Fruit fly (Drosophila melanogaster): ENCODE measurements around the gene CG46281.
A peak's percentile ranks its signal among the peaks of the same experiment; 100 is the strongest.

CG46281 gene

dm6 chr3R:12982167-12982981, 47.7 kb downstream of the CG46281 start:
- TF ChIP-seq CG8478 (optimal IDR thresholded peaks at IDR 0.05) (peak; percentile 5), psq (optimal IDR thresholded peaks at IDR 0.05) (no peak)

DNA sequence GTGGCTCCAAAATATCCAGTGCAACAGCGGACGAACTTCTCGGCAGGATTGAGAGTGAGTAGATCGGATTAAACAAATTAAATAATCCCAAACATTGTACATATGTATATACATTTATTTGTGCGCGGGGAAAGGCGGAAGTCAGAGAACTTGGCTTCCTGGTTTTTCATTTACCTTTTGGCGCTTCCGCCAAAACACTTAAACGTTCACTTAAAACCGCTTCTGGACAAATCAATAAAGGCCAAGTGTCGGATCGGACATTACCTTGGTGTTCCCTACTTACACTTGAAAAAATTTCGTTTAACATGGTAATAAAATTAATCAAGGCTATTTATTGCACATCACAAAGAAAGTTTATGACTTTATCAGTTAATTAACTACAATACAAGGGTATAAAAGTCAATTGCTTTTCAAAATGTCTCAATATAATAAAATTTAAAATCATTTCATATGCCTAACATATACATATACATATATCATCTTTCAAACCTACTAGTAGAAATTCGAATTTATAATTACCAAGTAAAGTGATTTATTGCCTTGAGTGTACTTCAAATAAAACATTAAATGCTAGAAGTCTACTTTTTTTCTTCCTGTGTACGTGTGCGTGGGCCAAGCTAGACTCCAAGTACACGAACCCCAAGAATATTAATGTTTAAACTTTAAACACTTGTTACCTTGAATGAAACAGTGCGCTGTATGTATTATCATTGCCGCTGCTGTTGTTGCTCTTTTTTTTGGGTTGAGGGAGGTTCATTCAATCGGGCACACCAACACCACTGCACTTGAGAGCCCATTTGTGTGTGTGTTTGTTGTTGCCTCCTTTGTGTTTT, 48.6 kb downstream of the CG46281 start:
- no peak for TF ChIP-seq Dll (optimal IDR thresholded peaks at IDR 0.05)
- TF ChIP-seq EcR (GFP tag; optimal IDR thresholded peaks at IDR 0.05) = peak; percentile 35 to 64
- no peak for TF ChIP-seq usp (GFP tag; optimal IDR thresholded peaks at IDR 0.05)

DNA sequence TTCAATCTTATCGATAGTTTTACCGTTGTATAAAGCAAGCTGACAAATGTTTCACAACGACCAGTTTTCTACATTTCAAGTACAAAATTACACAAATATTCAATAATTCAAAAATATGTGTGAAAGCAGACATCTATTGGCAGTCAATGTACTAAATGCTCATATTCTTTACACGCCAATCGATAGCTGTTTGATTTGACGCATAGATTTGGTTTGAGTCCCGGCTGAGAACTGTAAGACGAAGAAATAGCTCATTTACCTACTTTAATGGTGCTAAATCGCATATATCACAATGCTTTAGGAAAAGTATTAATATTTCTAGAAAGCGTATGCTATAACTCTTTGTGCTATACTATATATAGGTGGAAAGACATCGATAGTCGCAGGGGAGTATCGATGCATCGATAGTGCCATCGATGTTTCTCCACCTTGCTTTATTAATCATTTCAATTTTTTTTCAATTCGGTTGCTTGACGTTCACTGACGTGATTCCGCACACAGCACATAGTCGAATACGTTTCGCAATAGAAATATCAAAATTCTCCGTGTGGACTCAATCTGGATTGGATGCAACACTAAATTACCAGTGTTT, 49.4 kb downstream of the CG46281 start, which contains the start of gene Paip2:
TSS of gene Paip2 (plus strand) at position 165 of the 592 bp plus-strand sequence.
- TF ChIP-seq Dll (optimal IDR thresholded peaks at IDR 0.05) = no peak
- TF ChIP-seq EcR (GFP tag; optimal IDR thresholded peaks at IDR 0.05) = no peak
- no peak for TF ChIP-seq pan (optimal IDR thresholded peaks at IDR 0.05)
- TF ChIP-seq usp (GFP tag; optimal IDR thresholded peaks at IDR 0.05) = no peak
- TF ChIP-seq CG8478 (optimal IDR thresholded peaks at IDR 0.05) = no peak
- TF ChIP-seq psq (optimal IDR thresholded peaks at IDR 0.05) = no peak

All from whole organism.